Worm (Caenorhabditis elegans) whole organism, L4 larva: ENCODE data around the gene dnj-20.

Source experiments
- F26F4.8 ChIP-seq: fragments of 200-800 bp; sonication (Bioruptor generic); conservative IDR thresholded peaks from 2 replicates; pipeline ENCODE4 v1.3.6; 2022; ENCODE audit warnings: missing genetic modification characterization, missing compliant biosample characterization
- T26A8.4 ChIP-seq: fragments of 200-800 bp; sonication (Bioruptor generic); IDR thresholded peaks from 2 replicates; pipeline ENCODE4 v1.3.6; 2022; ENCODE audit warnings: missing genetic modification characterization, missing compliant biosample characterization
- Y105C5A.15 ChIP-seq: fragments of 200-800 bp; sonication (Bioruptor generic); IDR thresholded peaks from 2 replicates; pipeline ENCODE4 v1.3.6; 2022; ENCODE audit warnings: missing genetic modification characterization, missing compliant biosample characterization
- Y5F2A.4 ChIP-seq: fragments of 200-800 bp; sonication (Bioruptor generic); optimal IDR thresholded peaks from 2 replicates; lab custom pipeline; 2018; ENCODE audit warnings: mild to moderate bottlenecking, missing genetic modification characterization, missing compliant biosample characterization
- Y75B8A.6 ChIP-seq: fragments of 200-800 bp; sonication (Bioruptor generic); IDR thresholded peaks from 2 replicates; pipeline ENCODE4 v1.3.6; 2022; ENCODE audit warnings: missing genetic modification reagents, missing genetic modification characterization, missing compliant biosample characterization
- ZK546.5 ChIP-seq, 2 experiments: sonication (generic microtip); optimal IDR thresholded peaks; 2 replicates each; lab custom pipeline; 2017; ENCODE audit warnings: missing biosample characterization in 2 of 2, missing genetic modification characterization in 2 of 2
- aha-1 ChIP-seq: fragments of 150-350 bp; peaks from one replicate; lab custom pipeline; 2014; ENCODE audit warnings: missing biosample characterization, missing genetic modification characterization
- aly-2 ChIP-seq: sonication (generic microtip); optimal IDR thresholded peaks from 2 replicates; lab custom pipeline; 2018; ENCODE audit warnings: missing biosample characterization, missing genetic modification characterization
- ama-1 ChIP-seq: fragments of 150-350 bp; optimal IDR thresholded peaks from 2 replicates; lab custom pipeline; 2014; ENCODE audit warnings: inconsistent platforms, mixed read lengths
- ceh-20 ChIP-seq: fragments of 200-800 bp; sonication (Bioruptor generic); IDR thresholded peaks from 2 replicates; pipeline ENCODE4 v1.3.6; 2022; ENCODE audit warnings: missing genetic modification reagents, missing genetic modification characterization, missing compliant biosample characterization
- ces-1 ChIP-seq: fragments of 150-350 bp; sonication (generic microtip); optimal IDR thresholded peaks from 4 replicates; lab custom pipeline; 2014; ENCODE audit warnings: missing biosample characterization, missing genetic modification reagents, missing genetic modification characterization
- ctbp-1 ChIP-seq: fragments of 200-800 bp; sonication (Bioruptor generic); IDR thresholded peaks from 2 replicates; pipeline ENCODE4 v1.3.6; 2022; ENCODE audit warnings: missing genetic modification reagents, missing genetic modification characterization, missing compliant biosample characterization
- daf-12 ChIP-seq: fragments of 150-350 bp; optimal IDR thresholded peaks from 2 replicates; lab custom pipeline; 2014; ENCODE audit warnings: missing biosample characterization, missing genetic modification reagents, missing genetic modification characterization
- dmd-6 ChIP-seq: fragments of 200-800 bp; sonication (Bioruptor generic); IDR thresholded peaks from 2 replicates; pipeline ENCODE4 v1.3.6; 2022; ENCODE audit warnings: missing genetic modification reagents, missing genetic modification characterization, missing compliant biosample characterization
- dmd-9 ChIP-seq: fragments of 200-800 bp; sonication (Bioruptor generic); IDR thresholded peaks from 2 replicates; pipeline ENCODE4 v1.3.6; 2022; ENCODE audit warnings: missing genetic modification reagents, missing genetic modification characterization, missing compliant biosample characterization
- dpl-1 ChIP-seq: fragments of 150-350 bp; optimal IDR thresholded peaks from 2 replicates; lab custom pipeline; 2014; ENCODE audit warnings: missing biosample characterization, missing genetic modification reagents, missing genetic modification characterization
- dve-1 ChIP-seq: sonication (generic microtip); optimal IDR thresholded peaks from 2 replicates; lab custom pipeline; 2017; ENCODE audit warnings: antibody characterized with exemption, mild to moderate bottlenecking, missing genetic modification characterization, missing compliant biosample characterization; ENCODE audit not compliant: insufficient read depth
- fkh-10 ChIP-seq: fragments of 150-350 bp; optimal IDR thresholded peaks from 2 replicates; lab custom pipeline; 2014; ENCODE audit warnings: missing biosample characterization, missing genetic modification reagents, missing genetic modification characterization
- fos-1 ChIP-seq: fragments of 150-350 bp; optimal IDR thresholded peaks from 2 replicates; lab custom pipeline; 2014; ENCODE audit warnings: missing biosample characterization, missing genetic modification characterization
- gei-8 ChIP-seq: fragments of 200-800 bp; sonication (Bioruptor generic); optimal IDR thresholded peaks from 2 replicates; lab custom pipeline; 2018; ENCODE audit warnings: mild to moderate bottlenecking, missing genetic modification characterization, missing compliant biosample characterization
- hlh-30 ChIP-seq: sonication (generic microtip); optimal IDR thresholded peaks from 2 replicates; lab custom pipeline; 2017; ENCODE audit warnings: antibody characterized with exemption, mild to moderate bottlenecking, missing genetic modification characterization, missing compliant biosample characterization; ENCODE audit not compliant: insufficient read depth
- hmg-1.1 ChIP-seq: fragments of 200-800 bp; sonication (Bioruptor generic); IDR thresholded peaks from 2 replicates; pipeline ENCODE4 v1.3.6; 2022; ENCODE audit warnings: missing genetic modification reagents, missing genetic modification characterization, missing compliant biosample characterization
- jun-1 ChIP-seq: fragments of 150-350 bp; optimal IDR thresholded peaks from 2 replicates; lab custom pipeline; 2014; ENCODE audit warnings: missing biosample characterization, missing genetic modification reagents, missing genetic modification characterization
- lim-7 ChIP-seq: fragments of 200-800 bp; sonication (Bioruptor generic); IDR thresholded peaks from 2 replicates; pipeline ENCODE4 v1.3.6; 2022; ENCODE audit warnings: missing genetic modification characterization, missing compliant biosample characterization
- lin-1 ChIP-seq: fragments of 200-800 bp; sonication (Bioruptor generic); IDR thresholded peaks from 2 replicates; pipeline ENCODE4 v1.3.6; 2022; ENCODE audit warnings: missing genetic modification reagents, missing genetic modification characterization, missing compliant biosample characterization
- lin-13 ChIP-seq: fragments of 150-350 bp; optimal IDR thresholded peaks from 2 replicates; lab custom pipeline; 2014; ENCODE audit warnings: missing biosample characterization, missing genetic modification reagents, missing genetic modification characterization
- lin-29 ChIP-seq: fragments of 200-800 bp; sonication (Bioruptor generic); IDR thresholded peaks from 2 replicates; pipeline ENCODE4 v1.3.6; 2022; ENCODE audit warnings: missing genetic modification reagents, missing genetic modification characterization, missing compliant biosample characterization
- lin-38 ChIP-seq: fragments of 200-800 bp; sonication (Bioruptor generic); IDR thresholded peaks from 2 replicates; pipeline ENCODE4 v1.3.6; 2022; ENCODE audit warnings: missing genetic modification reagents, missing genetic modification characterization, missing compliant biosample characterization
- lir-3 ChIP-seq: sonication (generic microtip); optimal IDR thresholded peaks from 2 replicates; lab custom pipeline; 2016; ENCODE audit warnings: mild to moderate bottlenecking, missing genetic modification characterization, missing compliant biosample characterization
- madf-5 ChIP-seq, 2 experiments: fragments of 200-800 bp; sonication (Bioruptor generic); IDR thresholded peaks; 2 replicates each; pipeline ENCODE4 v1.3.6; 2022; ENCODE audit warnings: missing compliant biosample characterization in 2 of 2, missing genetic modification characterization in 2 of 2
- madf-9 ChIP-seq: fragments of 200-800 bp; sonication (Bioruptor generic); conservative IDR thresholded peaks from 2 replicates; pipeline ENCODE4 v1.3.6; 2022; ENCODE audit warnings: missing genetic modification reagents, missing genetic modification characterization, missing compliant biosample characterization
- mdt-29 ChIP-seq: fragments of 200-800 bp; sonication (Bioruptor generic); IDR thresholded peaks from 2 replicates; pipeline ENCODE4 v1.3.6; 2022; ENCODE audit warnings: missing genetic modification reagents, missing genetic modification characterization, missing compliant biosample characterization
- mep-1 ChIP-seq: fragments of 150-350 bp; sonication (generic microtip); optimal IDR thresholded peaks from 3 replicates; lab custom pipeline; 2014; ENCODE audit warnings: missing biosample characterization, missing genetic modification characterization
- mes-2 ChIP-seq: sonication (generic microtip); optimal IDR thresholded peaks from 2 replicates; lab custom pipeline; 2016; ENCODE audit warnings: missing genotype, mild to moderate bottlenecking, missing genetic modification characterization, missing compliant biosample characterization; ENCODE audit not compliant: poor library complexity, severe bottlenecking
- nhr-10 ChIP-seq: fragments of 150-350 bp; optimal IDR thresholded peaks from 2 replicates; lab custom pipeline; 2014; ENCODE audit warnings: missing biosample characterization, missing genetic modification characterization
- nhr-11 ChIP-seq: fragments of 150-350 bp; optimal IDR thresholded peaks from 2 replicates; lab custom pipeline; 2014; ENCODE audit warnings: missing biosample characterization, missing genetic modification characterization
- nhr-42 ChIP-seq: fragments of 200-800 bp; sonication (Bioruptor generic); IDR thresholded peaks from 2 replicates; pipeline ENCODE4 v1.3.6; 2022; ENCODE audit warnings: missing genetic modification characterization, missing compliant biosample characterization
- nhr-48 ChIP-seq: sonication (generic microtip); optimal IDR thresholded peaks from 2 replicates; lab custom pipeline; 2016; ENCODE audit warnings: mild to moderate bottlenecking, missing genetic modification characterization, missing compliant biosample characterization
- nhr-6 ChIP-seq: fragments of 150-350 bp; optimal IDR thresholded peaks from 2 replicates; lab custom pipeline; 2014; ENCODE audit warnings: missing biosample characterization, missing genetic modification characterization
- php-3 ChIP-seq: fragments of 200-800 bp; sonication (Bioruptor generic); IDR thresholded peaks from 2 replicates; pipeline ENCODE4 v1.3.6; 2022; ENCODE audit warnings: missing genetic modification reagents, missing genetic modification characterization, missing compliant biosample characterization
- rbr-2 ChIP-seq: sonication (generic microtip); optimal IDR thresholded peaks from 2 replicates; lab custom pipeline; 2016; ENCODE audit warnings: missing genotype, missing genetic modification characterization, missing compliant biosample characterization
- sdz-12 ChIP-seq: fragments of 200-800 bp; sonication (Bioruptor generic); optimal IDR thresholded peaks from 2 replicates; lab custom pipeline; 2018; ENCODE audit warnings: mild to moderate bottlenecking, missing genetic modification characterization, missing compliant biosample characterization
- spr-3 ChIP-seq: fragments of 200-800 bp; sonication (Bioruptor generic); optimal IDR thresholded peaks from 2 replicates; lab custom pipeline; 2018; ENCODE audit warnings: mild to moderate bottlenecking, missing genetic modification characterization, missing compliant biosample characterization
- tag-97 ChIP-seq: fragments of 200-800 bp; sonication (Bioruptor generic); IDR thresholded peaks from 2 replicates; pipeline ENCODE4 v1.3.6; 2022; ENCODE audit warnings: missing genetic modification characterization, missing compliant biosample characterization
- unc-130 ChIP-seq: sonication (generic microtip); optimal IDR thresholded peaks from 2 replicates; lab custom pipeline; 2016; ENCODE audit warnings: missing genetic modification reagents, missing genetic modification characterization, missing compliant biosample characterization
- vab-7 ChIP-seq: fragments of 200-800 bp; sonication (Bioruptor generic); IDR thresholded peaks from 2 replicates; pipeline ENCODE4 v1.3.6; 2022; ENCODE audit warnings: missing genetic modification reagents, missing genetic modification characterization, missing compliant biosample characterization
- zag-1 ChIP-seq: fragments of 150-350 bp; optimal IDR thresholded peaks from 2 replicates; lab custom pipeline; 2014; ENCODE audit warnings: missing biosample characterization, missing genetic modification characterization
- zfp-2 ChIP-seq: sonication (generic microtip); optimal IDR thresholded peaks from 2 replicates; lab custom pipeline; 2016; ENCODE audit warnings: mild to moderate bottlenecking, missing genetic modification characterization, missing compliant biosample characterization
- zip-2 ChIP-seq: fragments of 150-350 bp; optimal IDR thresholded peaks from 2 replicates; lab custom pipeline; 2014; ENCODE audit warnings: missing biosample characterization, missing genetic modification characterization
- ztf-11 ChIP-seq: fragments of 150-350 bp; optimal IDR thresholded peaks from 2 replicates; lab custom pipeline; 2014; ENCODE audit warnings: missing biosample characterization, missing genetic modification characterization

Gene dnj-20

ce11 chrII:9617039-9617901 is 6.7 kb downstream of the dnj-20 start, which contains the start of gene hal-3:
hal-3 (minus strand) TSS chrII:9617125.
- no peak; the same call in none of the 2 replicates for TF ChIP-seq lin-1 (GFP tag; lab: Robert Waterston, UW)
- TF ChIP-seq ama-1 (lab: Kevin White, UChicago) = peak; percentile 47
- no peak for TF ChIP-seq hlh-30 (tag; lab: Kevin White, UChicago)
- TF ChIP-seq nhr-10 = no peak
- TF ChIP-seq lin-38 (GFP tag; lab: Robert Waterston, UW) = 0 out of 2 replicates have a peak, but pooled peaks have one; percentile 33
- no peak for TF ChIP-seq dpl-1 (GFP tag; lab: Kevin White, UChicago)
- peak; percentile 39; the same call in 1 of the 2 replicates for TF ChIP-seq mdt-29
- TF ChIP-seq dmd-6 = no peak; the same call in 1 of the 2 replicates
- no peak for TF ChIP-seq Y75B8A.6 (GFP tag; lab: Robert Waterston, UW)
- TF ChIP-seq ctbp-1 (GFP tag; lab: Robert Waterston, UW) = no peak
- TF ChIP-seq zip-2 (tag; lab: Kevin White, UChicago) = no peak
- TF ChIP-seq ces-1 (GFP tag; lab: Kevin White, UChicago) = no peak
- 0 out of 2 replicates have a peak, but pooled peaks have one; percentile 4 for TF ChIP-seq madf-9 (GFP tag; lab: Robert Waterston, UW)
- TF ChIP-seq nhr-48 (tag; lab: Kevin White, UChicago) = no peak
- TF ChIP-seq zfp-2 = no peak
- peak; percentile 75 for TF ChIP-seq aha-1
- TF ChIP-seq T26A8.4 = peak; percentile 39; the same call in 1 of the 2 replicates
- no peak for TF ChIP-seq fkh-10 (GFP tag; lab: Kevin White, UChicago)
- TF ChIP-seq aly-2 (tag; lab: Kevin White, UChicago) = no peak
- peak; percentile 31 for TF ChIP-seq mep-1
- no peak for TF ChIP-seq nhr-6
- TF ChIP-seq lim-7 = 0 out of 2 replicates have a peak, but pooled peaks have one; percentile 42
- TF ChIP-seq daf-12 = no peak
- peak; percentile 14; the same call in 1 of the 2 replicates for TF ChIP-seq hmg-1.1 (GFP tag; lab: Robert Waterston, UW)
- TF ChIP-seq ceh-20 (GFP tag; lab: Robert Waterston, UW) = no peak
- no peak for TF ChIP-seq lin-13 (GFP tag; lab: Kevin White, UChicago)
- TF ChIP-seq php-3 (GFP tag; lab: Robert Waterston, UW) = no peak
- no peak for TF ChIP-seq F26F4.8 (GFP tag; lab: Robert Waterston, UW)
- no peak for TF ChIP-seq gei-8
- no peak for TF ChIP-seq ztf-11 (tag; lab: Kevin White, UChicago)
- TF ChIP-seq sdz-12 = peak; percentile 18
- no peak for TF ChIP-seq spr-3
- no peak for TF ChIP-seq lin-29 (GFP tag; lab: Robert Waterston, UW)
- TF ChIP-seq dve-1 (tag; lab: Kevin White, UChicago) = no peak
- no peak for TF ChIP-seq tag-97 (GFP tag; lab: Robert Waterston, UW)
- TF ChIP-seq lir-3 = no peak
- TF ChIP-seq zag-1 (tag; lab: Kevin White, UChicago) = no peak
- no peak for TF ChIP-seq unc-130 (GFP tag; lab: Kevin White, UChicago)
- TF ChIP-seq dmd-9 = no peak
- TF ChIP-seq nhr-11 (tag; lab: Kevin White, UChicago) = no peak
- no peak for TF ChIP-seq jun-1 (tag; lab: Kevin White, UChicago)
- no peak for TF ChIP-seq nhr-42 (GFP tag; lab: Robert Waterston, UW)
- no peak for TF ChIP-seq madf-5 (GFP tag; IDR thresholded peaks at IDR 0.05; lab: Robert Waterston, UW)
- no peak for TF ChIP-seq ZK546.5 (tag; optimal IDR thresholded peaks at IDR 0.05; lab: Kevin White, UChicago)
- TF ChIP-seq mes-2 (tag; lab: Kevin White, UChicago) = peak; percentile 64
- no peak for TF ChIP-seq Y5F2A.4 (GFP tag; lab: Kevin White, UChicago)
- TF ChIP-seq Y105C5A.15 (GFP tag; lab: Robert Waterston, UW) = no peak
- no peak for TF ChIP-seq rbr-2 (tag; lab: Kevin White, UChicago)
- TF ChIP-seq vab-7 = no peak
- no peak for TF ChIP-seq fos-1
